Worm (Caenorhabditis elegans) whole organism, L3 larva: Measurements from ENCODE around the gene glb-16.

Experiments used
- ama-1 ChIP-seq: fragments of 150-350 bp; optimal IDR thresholded peaks from 2 replicates; lab custom pipeline; 2018
- ceh-82 ChIP-seq: fragments of 150-350 bp; optimal IDR thresholded peaks from 2 replicates; lab custom pipeline; 2014; ENCODE audit warnings: missing biosample characterization, missing genetic modification characterization
- ceh-9 ChIP-seq: sonication (generic microtip); optimal IDR thresholded peaks from 2 replicates; lab custom pipeline; 2018; ENCODE audit warnings: missing biosample characterization, missing genetic modification characterization
- daf-12 ChIP-seq: fragments of 150-350 bp; optimal IDR thresholded peaks from 2 replicates; lab custom pipeline; 2014; ENCODE audit warnings: missing biosample characterization, missing genetic modification reagents, missing genetic modification characterization
- egl-27 ChIP-seq: sonication (generic microtip); optimal IDR thresholded peaks from 4 replicates; lab custom pipeline; 2017; ENCODE audit warnings: missing biosample characterization, missing genetic modification reagents, missing genetic modification characterization
- egl-5 ChIP-seq: fragments of 150-350 bp; optimal IDR thresholded peaks from 2 replicates; lab custom pipeline; 2017; ENCODE audit warnings: missing biosample characterization, missing genetic modification reagents, missing genetic modification characterization, inconsistent platforms
- elt-2 ChIP-seq: sonication (generic microtip); optimal IDR thresholded peaks from 2 replicates; lab custom pipeline; 2016; ENCODE audit warnings: missing genetic modification reagents, mild to moderate bottlenecking, missing genetic modification characterization, missing compliant biosample characterization
- eor-1 ChIP-seq, 2 experiments: fragments of 150-350 bp; optimal IDR thresholded peaks; 2 replicates each; lab custom pipeline; 2014 to 2018; ENCODE audit warnings: missing biosample characterization in 2 of 2, missing genetic modification characterization in 2 of 2
- fkh-10 ChIP-seq: sonication (generic microtip); optimal IDR thresholded peaks from 2 replicates; lab custom pipeline; 2017; ENCODE audit warnings: missing biosample characterization, missing genetic modification reagents, missing genetic modification characterization
- fos-1 ChIP-seq: fragments of 150-350 bp; optimal IDR thresholded peaks from 2 replicates; lab custom pipeline; 2014; ENCODE audit warnings: missing biosample characterization, missing genetic modification characterization
- hmg-11 ChIP-seq: sonication (generic microtip); optimal IDR thresholded peaks from 2 replicates; lab custom pipeline; 2016; ENCODE audit warnings: missing genetic modification characterization, missing compliant biosample characterization
- jun-1 ChIP-seq: fragments of 150-350 bp; optimal IDR thresholded peaks from 2 replicates; lab custom pipeline; 2014; ENCODE audit warnings: missing biosample characterization, missing genetic modification reagents, missing genetic modification characterization
- lin-15B ChIP-seq: fragments of 150-350 bp; optimal IDR thresholded peaks from 2 replicates; lab custom pipeline; 2014; ENCODE audit warnings: missing biosample characterization, missing genetic modification characterization
- lin-39 ChIP-seq: fragments of 150-350 bp; optimal IDR thresholded peaks from 2 replicates; lab custom pipeline; 2018; ENCODE audit warnings: missing biosample characterization, missing genetic modification reagents, missing genetic modification characterization
- lsy-12 ChIP-seq: sonication (generic microtip); optimal IDR thresholded peaks from 2 replicates; lab custom pipeline; 2016; ENCODE audit warnings: mild to moderate bottlenecking, missing genetic modification characterization, missing compliant biosample characterization
- mdl-1 ChIP-seq: fragments of 150-350 bp; optimal IDR thresholded peaks from 2 replicates; lab custom pipeline; 2014; ENCODE audit warnings: missing biosample characterization, missing genetic modification characterization
- mml-1 ChIP-seq: fragments of 150-350 bp; sonication (generic microtip); optimal IDR thresholded peaks from 3 replicates; lab custom pipeline; 2014; ENCODE audit warnings: missing biosample characterization, missing genetic modification characterization
- nfya-1 ChIP-seq: sonication (generic microtip); optimal IDR thresholded peaks from 2 replicates; lab custom pipeline; 2017; ENCODE audit warnings: missing genetic modification characterization, mild to moderate bottlenecking, missing compliant biosample characterization, antibody characterized with exemption, moderate library complexity; ENCODE audit not compliant: insufficient read depth
- nhr-11 ChIP-seq: fragments of 150-350 bp; optimal IDR thresholded peaks from 2 replicates; lab custom pipeline; 2014; ENCODE audit warnings: missing biosample characterization, missing genetic modification characterization
- nhr-23 ChIP-seq: fragments of 150-350 bp; optimal IDR thresholded peaks from 2 replicates; lab custom pipeline; 2014; ENCODE audit warnings: missing biosample characterization, missing genetic modification reagents, missing genetic modification characterization
- nhr-237 ChIP-seq: fragments of 150-350 bp; optimal IDR thresholded peaks from 2 replicates; lab custom pipeline; 2014; ENCODE audit warnings: missing biosample characterization, missing genetic modification characterization
- nhr-25 ChIP-seq: sonication (generic microtip); optimal IDR thresholded peaks from 2 replicates; lab custom pipeline; 2017; ENCODE audit warnings: missing biosample characterization, missing genetic modification characterization
- nhr-28 ChIP-seq: fragments of 150-350 bp; optimal IDR thresholded peaks from 2 replicates; lab custom pipeline; 2014; ENCODE audit warnings: missing biosample characterization, missing genetic modification characterization
- nhr-43 ChIP-seq: sonication (generic microtip); optimal IDR thresholded peaks from 2 replicates; lab custom pipeline; 2016; ENCODE audit warnings: mild to moderate bottlenecking, missing genetic modification characterization, missing compliant biosample characterization; ENCODE audit not compliant: poor library complexity, severe bottlenecking
- nhr-67 ChIP-seq: fragments of 150-350 bp; optimal IDR thresholded peaks from 2 replicates; lab custom pipeline; 2014; ENCODE audit warnings: missing biosample characterization, missing genetic modification characterization
- nhr-77 ChIP-seq: fragments of 150-350 bp; optimal IDR thresholded peaks from 2 replicates; lab custom pipeline; 2014; ENCODE audit warnings: missing biosample characterization, missing genetic modification characterization
- pha-4 ChIP-seq: fragments of 150-350 bp; optimal IDR thresholded peaks from 2 replicates; lab custom pipeline; 2014; ENCODE audit warnings: missing biosample characterization, missing genetic modification reagents, missing genetic modification characterization
- pqm-1 ChIP-seq: fragments of 150-350 bp; optimal IDR thresholded peaks from 2 replicates; lab custom pipeline; 2017; ENCODE audit warnings: missing biosample characterization, missing genetic modification characterization, inconsistent platforms
- skn-1 ChIP-seq: fragments of 150-350 bp; optimal IDR thresholded peaks from 2 replicates; lab custom pipeline; 2014; ENCODE audit warnings: missing biosample characterization, missing genetic modification characterization
- tbx-2 ChIP-seq: sonication (generic microtip); optimal IDR thresholded peaks from 2 replicates; lab custom pipeline; 2016; ENCODE audit warnings: mild to moderate bottlenecking, missing genetic modification characterization, missing compliant biosample characterization
- unc-39 ChIP-seq: sonication (generic microtip); optimal IDR thresholded peaks from 4 replicates; lab custom pipeline; 2017; ENCODE audit warnings: missing biosample characterization, missing genetic modification characterization
- zag-1 ChIP-seq: fragments of 150-350 bp; optimal IDR thresholded peaks from 2 replicates; lab custom pipeline; 2014; ENCODE audit warnings: missing biosample characterization, missing genetic modification characterization

The glb-16 gene

DNA sequence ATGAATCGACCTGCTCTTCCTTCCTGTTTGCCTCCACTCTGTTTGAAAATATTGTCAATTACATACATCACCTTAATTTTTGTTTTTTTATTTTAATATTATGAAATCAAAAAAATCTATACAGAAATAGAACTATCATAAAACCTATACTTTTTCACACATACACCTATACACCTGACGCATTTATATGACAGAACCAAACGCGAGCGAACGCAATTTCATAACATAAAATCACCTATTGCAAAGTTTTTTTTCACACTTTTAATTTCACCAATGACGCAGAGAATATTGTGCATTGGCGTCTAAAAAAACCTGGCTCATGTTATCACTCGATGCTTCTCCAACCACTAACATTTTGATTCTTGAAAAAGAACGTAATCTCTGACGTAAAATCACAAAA is 22.0 kb upstream of the glb-16 start:
- TF ChIP-seq lin-15B (no peak), pha-4 (no peak), elt-2 (tag; lab: Kevin White, UChicago) (peak; percentile 32)

DNA sequence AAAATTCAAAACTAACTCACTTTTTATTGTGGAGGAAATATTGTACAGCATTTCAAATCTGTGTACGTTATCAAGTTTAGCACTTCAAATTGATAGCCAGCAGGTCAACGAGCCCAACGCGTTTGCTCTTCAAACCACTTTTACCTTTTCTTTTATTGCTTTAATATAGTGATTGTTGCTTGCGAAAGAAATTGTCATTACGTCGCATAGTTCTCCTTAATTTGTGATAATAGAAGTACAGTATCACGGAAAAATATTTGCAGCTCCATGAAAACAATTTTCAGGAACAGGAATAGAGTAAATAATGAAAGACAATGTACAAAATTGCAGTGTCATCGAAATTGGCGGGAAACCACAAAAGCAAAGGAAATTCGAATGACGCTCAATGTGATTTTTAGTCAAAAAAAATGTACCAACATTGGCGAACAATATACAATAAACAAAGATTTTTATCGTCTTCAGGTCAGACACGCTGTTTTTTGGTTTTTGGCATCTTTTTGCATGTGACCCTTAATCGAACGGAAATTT is 19.1 kb upstream of the glb-16 start, which contains the start of the genes PDB1.1 and F08C6.5:
Gene PDB1.1 (minus strand): TSS at position 158 of the 528 bp plus-strand sequence.
Gene F08C6.5 (plus strand): TSS at position 478 of the 528 bp plus-strand sequence.
- no peak for TF ChIP-seq skn-1 (tag; lab: Kevin White, UChicago)
- no peak for TF ChIP-seq lin-15B
- TF ChIP-seq zag-1 (tag; lab: Kevin White, UChicago), result no peak
- TF ChIP-seq nhr-77 (tag; lab: Kevin White, UChicago), result no peak
- no peak for TF ChIP-seq tbx-2 (tag; lab: Kevin White, UChicago)
- TF ChIP-seq pha-4, result peak; percentile 39
- peak; percentile 37 for TF ChIP-seq jun-1 (tag; lab: Kevin White, UChicago)
- TF ChIP-seq fkh-10, result no peak
- no peak for TF ChIP-seq ama-1
- no peak for TF ChIP-seq hmg-11 (tag; lab: Kevin White, UChicago)
- no peak for TF ChIP-seq nhr-237
- no peak for TF ChIP-seq mml-1
- no peak for TF ChIP-seq lin-39
- TF ChIP-seq mdl-1 (tag; lab: Kevin White, UChicago), result no peak
- no peak for TF ChIP-seq nhr-43 (tag; lab: Kevin White, UChicago)
- TF ChIP-seq daf-12 (tag; lab: Kevin White, UChicago), result no peak
- peak; percentile 31 for TF ChIP-seq pqm-1 (tag; lab: Kevin White, UChicago)
- no peak for TF ChIP-seq ceh-82 (tag; lab: Kevin White, UChicago)
- TF ChIP-seq elt-2 (tag; lab: Kevin White, UChicago), result peak; percentile 82

DNA sequence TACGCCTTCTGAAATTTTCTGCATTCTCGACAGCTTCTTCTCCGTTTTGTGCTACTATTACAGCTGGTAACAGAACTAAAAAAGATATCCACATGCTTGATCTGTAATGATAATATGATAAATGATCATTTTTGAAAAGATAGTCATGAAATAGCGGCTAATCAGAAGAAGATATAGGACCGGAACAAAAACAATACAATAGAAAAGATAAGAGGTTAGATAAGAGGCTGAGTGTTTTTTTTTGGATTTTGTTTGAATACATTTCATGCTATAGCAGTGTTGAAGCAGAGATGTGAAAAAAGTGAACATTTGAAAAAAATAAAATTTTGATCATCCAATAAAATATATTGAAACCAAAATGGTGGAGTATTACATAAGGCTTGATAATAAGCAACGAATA is 14.4 kb upstream of the glb-16 start, which contains the start of gene F46C8.8:
Gene F46C8.8 (minus strand): TSS at position 101 of the 400 bp plus-strand sequence.
- TF ChIP-seq tbx-2 (tag; lab: Kevin White, UChicago) (no peak), egl-5 (no peak), pha-4 (no peak), ceh-9 (tag; lab: Kevin White, UChicago) (no peak), pqm-1 (tag; lab: Kevin White, UChicago) (no peak), skn-1 (tag; lab: Kevin White, UChicago) (no peak), lsy-12 (tag; lab: Kevin White, UChicago) (no peak), unc-39 (no peak), fos-1 (tag; lab: Kevin White, UChicago) (no peak), nhr-237 (no peak), nhr-23 (tag; lab: Kevin White, UChicago) (no peak), nfya-1 (tag; lab: Kevin White, UChicago) (no peak), eor-1 (tag; optimal IDR thresholded peaks at IDR 0.05; lab: Kevin White, UChicago) (no peak), nhr-25 (tag; lab: Kevin White, UChicago) (no peak), fkh-10 (no peak), nhr-28 (no peak)

DNA sequence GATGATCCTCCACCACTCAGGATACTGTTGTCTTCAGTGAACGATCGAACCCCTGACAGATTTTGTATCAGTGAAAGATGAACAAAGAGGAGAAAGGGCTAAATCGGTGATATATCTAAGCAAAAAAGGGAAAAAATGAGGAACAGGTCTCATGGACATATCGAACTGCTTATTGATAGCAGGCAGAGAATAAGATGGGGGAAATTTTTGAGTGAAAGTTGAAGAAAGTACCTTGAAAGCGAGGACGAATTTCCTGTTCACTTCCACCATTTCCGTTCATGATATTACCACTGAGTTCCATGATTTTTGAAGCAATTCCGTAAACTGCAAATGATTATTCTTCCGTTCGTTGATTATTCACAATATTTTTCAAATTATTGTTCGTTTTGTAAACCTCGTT is 13.4 kb upstream of the glb-16 start:
- TF ChIP-seq daf-12 (tag; lab: Kevin White, UChicago) (no peak), nhr-25 (tag; lab: Kevin White, UChicago) (peak; percentile 18), nhr-43 (tag; lab: Kevin White, UChicago) (peak; percentile 18)

DNA sequence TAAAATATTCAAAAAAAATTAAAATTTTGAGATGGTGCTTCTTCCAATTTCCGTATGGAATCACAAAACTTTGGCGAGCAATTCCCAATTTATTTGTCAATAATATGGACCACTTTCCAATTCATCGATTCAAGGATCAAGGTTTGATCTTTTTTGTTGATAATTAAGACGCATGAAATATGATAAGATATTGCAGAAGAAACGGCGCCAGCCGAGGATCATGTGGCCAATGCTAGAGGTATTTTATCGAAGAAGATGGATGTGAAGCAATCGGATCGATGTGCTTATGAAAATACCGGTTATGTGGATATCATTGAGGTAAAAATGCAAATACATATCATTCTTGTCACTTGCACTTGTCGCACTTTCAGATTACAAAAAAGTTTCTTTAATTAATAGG is 10.5 kb upstream of the glb-16 start:
- TF ChIP-seq hmg-11 (tag; lab: Kevin White, UChicago), result no peak
- peak; percentile 42 for TF ChIP-seq nhr-43 (tag; lab: Kevin White, UChicago)
- TF ChIP-seq nhr-67 (tag; lab: Kevin White, UChicago), result no peak
- no peak for TF ChIP-seq zag-1 (tag; lab: Kevin White, UChicago)
- no peak for TF ChIP-seq nhr-77 (tag; lab: Kevin White, UChicago)
- no peak for TF ChIP-seq nhr-23 (tag; lab: Kevin White, UChicago)
- peak; percentile 15 for TF ChIP-seq nhr-25 (tag; lab: Kevin White, UChicago)
- no peak for TF ChIP-seq nhr-11 (tag; lab: Kevin White, UChicago)
- no peak for TF ChIP-seq nfya-1 (tag; lab: Kevin White, UChicago)
- no peak for TF ChIP-seq ceh-9 (tag; lab: Kevin White, UChicago)
- TF ChIP-seq egl-27, result no peak
